Fruit fly (Drosophila melanogaster) whole organism, embryonic: ENCODE measurements around the gene Rbf.
A peak's percentile ranks its signal among the peaks of the same experiment; 100 is the strongest.

Experiments
- Bgb ChIP-seq: fragments of 200-800 bp; sonication (Bioruptor generic); IDR thresholded peaks from 2 replicates; pipeline ENCODE4 v1.3.6; 2022; ENCODE audit warnings: missing biosample characterization, missing genetic modification characterization; ENCODE audit not compliant: partially characterized antibody
- Bteb2 ChIP-seq: fragments of 200-800 bp; sonication (Bioruptor generic); optimal IDR thresholded peaks from 2 replicates; lab custom pipeline; 2016; ENCODE audit warnings: missing biosample characterization, missing genetic modification characterization
- CG10147 ChIP-seq: fragments of 200-800 bp; sonication (Bioruptor generic); optimal IDR thresholded peaks from 2 replicates; lab custom pipeline; 2019; ENCODE audit warnings: missing biosample characterization, mild to moderate bottlenecking, missing genetic modification characterization, moderate library complexity
- CG10366 ChIP-seq: fragments of 200-800 bp; sonication (Bioruptor generic); IDR thresholded peaks from 2 replicates; pipeline ENCODE4 v1.3.6; 2022; ENCODE audit warnings: missing biosample characterization, missing genetic modification characterization
- CG10979 ChIP-seq: fragments of 200-800 bp; sonication (Bioruptor generic); optimal IDR thresholded peaks from 2 replicates; lab custom pipeline; 2018; ENCODE audit warnings: missing biosample characterization, mild to moderate bottlenecking, missing genetic modification characterization, moderate library complexity
- CG11723 ChIP-seq: fragments of 200-800 bp; sonication (Bioruptor generic); optimal IDR thresholded peaks from 2 replicates; lab custom pipeline; 2017; ENCODE audit warnings: missing biosample characterization, mild to moderate bottlenecking, missing genetic modification characterization
- CG17568 ChIP-seq: fragments of 200-800 bp; sonication (Bioruptor generic); optimal IDR thresholded peaks from 2 replicates; lab custom pipeline; 2018; ENCODE audit warnings: missing biosample characterization, mild to moderate bottlenecking, missing genetic modification characterization, moderate library complexity
- CG17829 ChIP-seq: fragments of 200-800 bp; optimal IDR thresholded peaks from 2 replicates; lab custom pipeline; 2019; ENCODE audit warnings: missing biosample characterization, mild to moderate bottlenecking, missing genetic modification characterization, moderate library complexity
- CG18476 ChIP-seq: fragments of 200-800 bp; sonication (Bioruptor generic); optimal IDR thresholded peaks from 2 replicates; lab custom pipeline; 2016; ENCODE audit warnings: missing biosample characterization, mild to moderate bottlenecking, missing genetic modification characterization
- CG3163 ChIP-seq: fragments of 200-800 bp; sonication (Bioruptor generic); optimal IDR thresholded peaks from 3 replicates; lab custom pipeline; 2016; ENCODE audit warnings: missing biosample characterization, missing genetic modification characterization
- CG3281 ChIP-seq: fragments of 200-800 bp; sonication (Bioruptor generic); optimal IDR thresholded peaks from 3 replicates; lab custom pipeline; 2017; ENCODE audit warnings: missing biosample characterization, mild to moderate bottlenecking, missing genetic modification characterization
- CG34224 ChIP-seq: fragments of 200-800 bp; sonication (Bioruptor generic); IDR thresholded peaks from 3 replicates; pipeline ENCODE4 v1.3.6; 2022; ENCODE audit warnings: missing biosample characterization, missing genetic modification characterization; ENCODE audit not compliant: partially characterized antibody
- CG3838 ChIP-seq: fragments of 200-800 bp; sonication (Bioruptor generic); optimal IDR thresholded peaks from 3 replicates; lab custom pipeline; 2016; ENCODE audit warnings: missing biosample characterization, missing genetic modification characterization
- CG3847 ChIP-seq: fragments of 200-800 bp; sonication (Bioruptor generic); IDR thresholded peaks from 2 replicates; pipeline ENCODE4 v1.3.6; 2022; ENCODE audit warnings: missing biosample characterization, missing genetic modification characterization
- CG6689 ChIP-seq: fragments of 200-800 bp; sonication (Bioruptor generic); IDR thresholded peaks from 2 replicates; pipeline ENCODE4 v1.3.6; 2022; ENCODE audit warnings: missing biosample characterization, missing genetic modification characterization
- CG7963 ChIP-seq: fragments of 200-800 bp; sonication (Bioruptor generic); IDR thresholded peaks from 3 replicates; pipeline ENCODE4 v1.3.6; 2022; ENCODE audit warnings: missing biosample characterization, missing genetic modification characterization; ENCODE audit not compliant: partially characterized antibody
- CG8944 ChIP-seq: fragments of 200-800 bp; sonication (Bioruptor generic); optimal IDR thresholded peaks from 3 replicates; lab custom pipeline; 2016; ENCODE audit warnings: missing biosample characterization, missing genetic modification characterization
- CTCF ChIP-seq: fragments of 200-800 bp; sonication (Bioruptor generic); optimal IDR thresholded peaks from 2 replicates; lab custom pipeline; 2017; ENCODE audit warnings: missing biosample characterization, mild to moderate bottlenecking, missing genetic modification characterization, moderate library complexity
- Dbx ChIP-seq: fragments of 200-800 bp; sonication (Bioruptor generic); IDR thresholded peaks from 3 replicates; pipeline ENCODE4 v1.3.6; 2022; ENCODE audit warnings: missing biosample characterization, missing genetic modification characterization
- Dip3 ChIP-seq: fragments of 200-800 bp; sonication (Bioruptor generic); optimal IDR thresholded peaks from 3 replicates; lab custom pipeline; 2016; ENCODE audit warnings: missing biosample characterization, missing genetic modification characterization
- H2.0 ChIP-seq: fragments of 200-800 bp; sonication (Bioruptor generic); IDR thresholded peaks from 2 replicates; pipeline ENCODE4 v1.3.6; 2022; ENCODE audit warnings: missing biosample characterization, missing genetic modification characterization
- HLH3B ChIP-seq: fragments of 200-800 bp; sonication (Bioruptor generic); IDR thresholded peaks from 2 replicates; pipeline ENCODE4 v1.3.6; 2022; ENCODE audit warnings: missing biosample characterization, missing genetic modification characterization
- HLHmδ ChIP-seq: fragments of 200-800 bp; sonication (Bioruptor generic); optimal IDR thresholded peaks from 2 replicates; lab custom pipeline; 2018; ENCODE audit warnings: missing biosample characterization, mild to moderate bottlenecking, missing genetic modification characterization, moderate library complexity
- HmgD ChIP-seq: fragments of 200-800 bp; sonication (Bioruptor generic); optimal IDR thresholded peaks from 3 replicates; lab custom pipeline; 2016; ENCODE audit warnings: missing biosample characterization, missing genetic modification characterization
- Lhr ChIP-seq: fragments of 200-800 bp; sonication (Bioruptor generic); optimal IDR thresholded peaks from 3 replicates; lab custom pipeline; 2017; ENCODE audit warnings: mild to moderate bottlenecking, missing biosample characterization, missing genetic modification reagents, missing genetic modification characterization
- Mad ChIP-seq: fragments of 200-800 bp; sonication (Bioruptor generic); optimal IDR thresholded peaks from 2 replicates; lab custom pipeline; 2016; ENCODE audit warnings: missing biosample characterization, missing genetic modification characterization
- Med ChIP-seq: fragments of 200-800 bp; sonication (Bioruptor generic); peaks from one replicate; lab custom pipeline; 2016; ENCODE audit warnings: missing biosample characterization, missing genetic modification characterization, mild to moderate bottlenecking, inconsistent platforms, moderate library complexity
- NfI ChIP-seq: fragments of 200-800 bp; sonication (Bioruptor generic); optimal IDR thresholded peaks from 3 replicates; lab custom pipeline; 2018; ENCODE audit warnings: missing biosample characterization, mild to moderate bottlenecking, missing genetic modification characterization, moderate library complexity
- Ravus ChIP-seq: fragments of 200-800 bp; sonication (Bioruptor generic); IDR thresholded peaks from 2 replicates; pipeline ENCODE4 v1.3.6; 2022; ENCODE audit warnings: missing biosample characterization, missing genetic modification characterization
- Spps ChIP-seq: fragments of 200-800 bp; sonication (Bioruptor generic); optimal IDR thresholded peaks from 2 replicates; lab custom pipeline; 2018; ENCODE audit warnings: missing biosample characterization, mild to moderate bottlenecking, missing genetic modification characterization
- Ssrp ChIP-seq: fragments of 200-800 bp; sonication (Bioruptor generic); optimal IDR thresholded peaks from 2 replicates; lab custom pipeline; 2018; ENCODE audit warnings: missing biosample characterization, mild to moderate bottlenecking, missing genetic modification characterization, moderate library complexity
- aop ChIP-seq: fragments of 200-800 bp; sonication (Bioruptor generic); IDR thresholded peaks from 2 replicates; pipeline ENCODE4 v1.3.6; 2022; ENCODE audit warnings: missing biosample characterization, missing genetic modification characterization
- ap ChIP-seq: fragments of 200-800 bp; sonication (Bioruptor generic); IDR thresholded peaks from 2 replicates; pipeline ENCODE4 v1.3.6; 2022; ENCODE audit warnings: missing biosample characterization, missing genetic modification characterization
- bbx ChIP-seq: fragments of 200-800 bp; sonication (Bioruptor generic); IDR thresholded peaks from 2 replicates; pipeline ENCODE4 v1.3.6; 2022; ENCODE audit warnings: missing biosample characterization, missing genetic modification characterization; ENCODE audit not compliant: partially characterized antibody
- bigmax ChIP-seq: fragments of 200-800 bp; sonication (Bioruptor generic); optimal IDR thresholded peaks from 2 replicates; lab custom pipeline; 2018; ENCODE audit warnings: missing biosample characterization, mild to moderate bottlenecking, missing genetic modification characterization
- emc ChIP-seq: fragments of 200-800 bp; sonication (Bioruptor generic); optimal IDR thresholded peaks from 2 replicates; lab custom pipeline; 2016; ENCODE audit warnings: missing biosample characterization, missing genetic modification characterization
- ems ChIP-seq: fragments of 200-800 bp; sonication (Bioruptor generic); optimal IDR thresholded peaks from 3 replicates; lab custom pipeline; 2016; ENCODE audit warnings: missing biosample characterization, missing genetic modification characterization
- eve ChIP-seq, 2 experiments: fragments of >200 bp; optimal IDR thresholded peaks; 2 replicates each; lab custom pipeline; 2017; ENCODE audit warnings: missing biosample characterization in 2 of 2, missing genetic modification characterization in 2 of 2
- gem ChIP-seq: fragments of 200-800 bp; sonication (Bioruptor generic); optimal IDR thresholded peaks from 2 replicates; lab custom pipeline; 2019; ENCODE audit warnings: missing biosample characterization, mild to moderate bottlenecking, missing genetic modification characterization, moderate library complexity
- her ChIP-seq: fragments of 200-800 bp; sonication (Bioruptor generic); optimal IDR thresholded peaks from 2 replicates; lab custom pipeline; 2016; ENCODE audit warnings: missing biosample characterization, missing genetic modification characterization
- ken ChIP-seq: fragments of 200-800 bp; sonication (Bioruptor generic); IDR thresholded peaks from 3 replicates; pipeline ENCODE4 v1.3.6; 2022; ENCODE audit warnings: missing biosample characterization, missing genetic modification characterization
- kni ChIP-seq: fragments of 200-800 bp; sonication (Bioruptor generic); optimal IDR thresholded peaks from 3 replicates; lab custom pipeline; 2017; ENCODE audit warnings: mild to moderate bottlenecking, missing biosample characterization, missing genetic modification reagents, missing genetic modification characterization
- knrl ChIP-seq: fragments of 200-800 bp; sonication (Bioruptor generic); IDR thresholded peaks from 3 replicates; pipeline ENCODE4 v1.3.6; 2022; ENCODE audit warnings: missing biosample characterization, missing genetic modification characterization; ENCODE audit not compliant: partially characterized antibody
- lmd ChIP-seq: fragments of 200-800 bp; sonication (Bioruptor generic); IDR thresholded peaks from 2 replicates; pipeline ENCODE4 v1.3.6; 2022; ENCODE audit warnings: missing biosample characterization, missing genetic modification characterization
- luna ChIP-seq: fragments of 200-800 bp; sonication (Bioruptor generic); optimal IDR thresholded peaks from 2 replicates; lab custom pipeline; 2016; ENCODE audit warnings: missing biosample characterization, missing genetic modification characterization
- maf-S ChIP-seq: fragments of 200-800 bp; sonication (Bioruptor generic); optimal IDR thresholded peaks from 2 replicates; lab custom pipeline; 2016; ENCODE audit warnings: missing biosample characterization, missing genetic modification characterization
- mam ChIP-seq: fragments of 200-800 bp; sonication (Bioruptor generic); optimal IDR thresholded peaks from 3 replicates; lab custom pipeline; 2016; ENCODE audit warnings: missing biosample characterization, missing genetic modification characterization
- org-1 ChIP-seq: fragments of 200-800 bp; sonication (Bioruptor generic); optimal IDR thresholded peaks from 2 replicates; lab custom pipeline; 2017; ENCODE audit warnings: missing biosample characterization, missing genetic modification characterization
- sqz ChIP-seq: fragments of 200-800 bp; sonication (Bioruptor generic); optimal IDR thresholded peaks from 3 replicates; lab custom pipeline; 2018; ENCODE audit warnings: missing biosample characterization, mild to moderate bottlenecking, missing genetic modification characterization
- tna ChIP-seq: fragments of 200-800 bp; sonication (Bioruptor generic); IDR thresholded peaks from 2 replicates; pipeline ENCODE4 v1.3.6; 2022; ENCODE audit warnings: missing biosample characterization, missing genetic modification characterization; ENCODE audit not compliant: partially characterized antibody
- wek ChIP-seq: fragments of 200-800 bp; sonication (Bioruptor generic); optimal IDR thresholded peaks from 3 replicates; lab custom pipeline; 2018; ENCODE audit warnings: missing biosample characterization, mild to moderate bottlenecking, missing genetic modification characterization, moderate library complexity
- z ChIP-seq: fragments of 200-800 bp; sonication (Bioruptor generic); IDR thresholded peaks from 3 replicates; pipeline ENCODE4 v1.3.6; 2022; ENCODE audit warnings: missing biosample characterization, missing genetic modification characterization

Rbf gene

DNA sequence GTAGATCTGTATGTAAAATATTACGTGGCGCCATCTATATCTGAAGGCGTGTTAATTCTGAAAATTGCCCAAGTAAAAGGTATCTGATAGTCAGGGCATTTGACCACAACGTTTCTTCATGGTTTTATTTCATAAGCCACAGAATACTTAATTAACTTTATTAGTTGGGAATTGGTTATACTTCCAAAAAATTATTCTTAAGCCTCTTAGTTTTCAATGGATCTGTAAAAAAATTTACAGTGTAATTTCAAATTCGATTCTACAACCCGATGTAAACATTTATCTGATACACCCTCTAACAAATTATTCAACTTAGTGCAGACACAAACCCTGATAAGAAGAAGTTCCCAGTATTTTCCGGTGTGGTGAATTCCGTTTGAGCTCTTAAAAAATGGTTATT is 42.2 kb upstream of the Rbf start (continued):
- no peak for TF ChIP-seq her
- peak; percentile 38; the same call in 1 of the 2 replicates for TF ChIP-seq tna (GFP tag; lab: Robert Waterston, UW)
- peak; percentile 25; the same call in 1 of the 2 replicates for TF ChIP-seq Bgb (GFP tag; lab: Robert Waterston, UW)
- no peak for TF ChIP-seq HmgD (GFP tag; lab: Kevin White, UChicago)
- no peak for TF ChIP-seq bigmax (GFP tag; lab: Kevin White, UChicago)
- TF ChIP-seq Dip3: no peak
- TF ChIP-seq CG17829 (tag; lab: Kevin White, UChicago): peak; percentile 30
- TF ChIP-seq maf-S: no peak
- no peak for TF ChIP-seq H2.0 (GFP tag; lab: Robert Waterston, UW)
- TF ChIP-seq NfI (GFP tag; lab: Kevin White, UChicago): no peak
- TF ChIP-seq mam (GFP tag; lab: Kevin White, UChicago): no peak
- TF ChIP-seq org-1 (GFP tag; lab: Kevin White, UChicago): no peak
- TF ChIP-seq gem (tag; lab: Kevin White, UChicago): peak; percentile 62
- TF ChIP-seq Dbx: no peak
- TF ChIP-seq HLHmδ: no peak
- TF ChIP-seq bbx: no peak
- no peak for TF ChIP-seq CG17568 (GFP tag; lab: Kevin White, UChicago)
- TF ChIP-seq luna (GFP tag; lab: Kevin White, UChicago): no peak
- TF ChIP-seq ems (GFP tag; lab: Kevin White, UChicago): no peak
- peak in 1 of 2 experiments; percentile 4 for TF ChIP-seq eve (GFP tag; optimal IDR thresholded peaks at IDR 0.05; lab: Kevin White, UChicago)
- TF ChIP-seq sqz (GFP tag; lab: Kevin White, UChicago): no peak
- TF ChIP-seq CG34224 (GFP tag; lab: Robert Waterston, UW): no peak
- peak; percentile 24; the same call in 1 of the 3 replicates for TF ChIP-seq CG7963
- TF ChIP-seq z (GFP tag; lab: Robert Waterston, UW): no peak
- TF ChIP-seq Spps: no peak
- no peak for TF ChIP-seq CG3163 (GFP tag; lab: Kevin White, UChicago)
- peak; percentile 33 for TF ChIP-seq Lhr (GFP tag; lab: Kevin White, UChicago)
- TF ChIP-seq CG10147 (GFP tag; lab: Kevin White, UChicago): no peak
- TF ChIP-seq CG10979 (tag; lab: Kevin White, UChicago): no peak
- TF ChIP-seq Ssrp (tag; lab: Kevin White, UChicago): peak; percentile 14
- no peak for TF ChIP-seq CG3847 (GFP tag; lab: Robert Waterston, UW)
- TF ChIP-seq Bteb2 (GFP tag; lab: Kevin White, UChicago): no peak
- 0 out of 2 replicates have a peak, but pooled peaks have one; percentile 19 for TF ChIP-seq CG6689 (GFP tag; lab: Robert Waterston, UW)
- no peak for TF ChIP-seq Mad (GFP tag; lab: Kevin White, UChicago)
- no peak for TF ChIP-seq aop (GFP tag; lab: Robert Waterston, UW)
- peak; percentile 92 for TF ChIP-seq CTCF (GFP tag; lab: Kevin White, UChicago)
- no peak for TF ChIP-seq wek
- no peak for TF ChIP-seq CG18476 (GFP tag; lab: Kevin White, UChicago)
- TF ChIP-seq CG8944: no peak
- no peak for TF ChIP-seq emc
- peak; percentile 73 for TF ChIP-seq Med
- TF ChIP-seq lmd: no peak
- TF ChIP-seq HLH3B: no peak
- no peak for TF ChIP-seq CG11723 (GFP tag; lab: Kevin White, UChicago)
- TF ChIP-seq Ravus (GFP tag; lab: Robert Waterston, UW): no peak
- no peak for TF ChIP-seq kni
- no peak for TF ChIP-seq ken (GFP tag; lab: Robert Waterston, UW)
- peak; percentile 39; the same call in 2 of the 3 replicates for TF ChIP-seq knrl (GFP tag; lab: Robert Waterston, UW)
- TF ChIP-seq CG3838: no peak
- TF ChIP-seq CG3281: no peak
- no peak; the same call in 1 of the 2 replicates for TF ChIP-seq CG10366
- no peak for TF ChIP-seq ap (GFP tag; lab: Robert Waterston, UW)
